Fruit fly (Drosophila melanogaster) whole organism, embryonic: ENCODE results near the gene tup.

ENCODE experiments used
- ATbp ChIP-seq: fragments of 200-800 bp; sonication (Bioruptor generic); optimal IDR thresholded peaks from 2 replicates; lab custom pipeline; 2017; ENCODE audit warnings: missing biosample characterization, mild to moderate bottlenecking, missing genetic modification characterization, missing genetic modification reagents
- Abd-B ChIP-seq: fragments of 200-800 bp; sonication (Bioruptor generic); optimal IDR thresholded peaks from 2 replicates; lab custom pipeline; 2018; ENCODE audit warnings: missing biosample characterization, mild to moderate bottlenecking, missing genetic modification characterization, moderate library complexity
- CG10267 ChIP-seq: fragments of 200-800 bp; sonication (Bioruptor generic); optimal IDR thresholded peaks from 2 replicates; lab custom pipeline; 2018; ENCODE audit warnings: missing biosample characterization, mild to moderate bottlenecking, missing genetic modification characterization, moderate library complexity
- CG13775 ChIP-seq: fragments of 200-800 bp; sonication (Bioruptor generic); optimal IDR thresholded peaks from 3 replicates; lab custom pipeline; 2017; ENCODE audit warnings: missing biosample characterization, mild to moderate bottlenecking, missing genetic modification characterization
- CG1602 ChIP-seq: fragments of 200-800 bp; sonication (Bioruptor generic); optimal IDR thresholded peaks from 3 replicates; lab custom pipeline; 2016; ENCODE audit warnings: missing biosample characterization, missing genetic modification characterization
- CG17359 ChIP-seq: fragments of 200-800 bp; sonication (Bioruptor generic); optimal IDR thresholded peaks from 3 replicates; lab custom pipeline; 2018; ENCODE audit warnings: missing biosample characterization, mild to moderate bottlenecking, missing genetic modification characterization, moderate library complexity
- CG17361 ChIP-seq: fragments of 200-800 bp; sonication (Bioruptor generic); IDR thresholded peaks from 3 replicates; pipeline ENCODE4 v1.3.6; 2022; ENCODE audit warnings: missing biosample characterization, missing genetic modification characterization
- CG18262 ChIP-seq: fragments of 200-800 bp; optimal IDR thresholded peaks from 3 replicates; lab custom pipeline; 2019; ENCODE audit warnings: missing biosample characterization, mild to moderate bottlenecking, missing genetic modification characterization, moderate library complexity
- CG2678 ChIP-seq: fragments of 200-800 bp; sonication (Bioruptor generic); optimal IDR thresholded peaks from 3 replicates; lab custom pipeline; 2019; ENCODE audit warnings: missing biosample characterization, mild to moderate bottlenecking, missing genetic modification characterization, moderate library complexity
- CG31365 ChIP-seq: fragments of 200-800 bp; sonication (Bioruptor generic); optimal IDR thresholded peaks from 2 replicates; lab custom pipeline; 2018; ENCODE audit warnings: missing biosample characterization, mild to moderate bottlenecking, missing genetic modification characterization
- CG31441 ChIP-seq: fragments of 200-800 bp; sonication (Bioruptor generic); IDR thresholded peaks from 2 replicates; pipeline ENCODE4 v1.3.6; 2022; ENCODE audit warnings: missing biosample characterization, missing genetic modification characterization
- CG4424 ChIP-seq: fragments of 200-800 bp; sonication (Bioruptor generic); optimal IDR thresholded peaks from 3 replicates; lab custom pipeline; 2016; ENCODE audit warnings: missing biosample characterization, missing genetic modification characterization
- CG7556 ChIP-seq: fragments of 200-800 bp; sonication (Bioruptor generic); optimal IDR thresholded peaks from 2 replicates; lab custom pipeline; 2017; ENCODE audit warnings: missing biosample characterization, mild to moderate bottlenecking, missing genetic modification characterization
- CG7839 ChIP-seq: fragments of 200-800 bp; sonication (Bioruptor generic); optimal IDR thresholded peaks from 3 replicates; lab custom pipeline; 2018; ENCODE audit warnings: missing biosample characterization, mild to moderate bottlenecking, missing genetic modification characterization, moderate library complexity
- CG7928 ChIP-seq: fragments of 200-800 bp; sonication (Bioruptor generic); optimal IDR thresholded peaks from 2 replicates; lab custom pipeline; 2017; ENCODE audit warnings: missing biosample characterization, mild to moderate bottlenecking, missing genetic modification characterization
- CG8281 ChIP-seq: fragments of 200-800 bp; sonication (Bioruptor generic); optimal IDR thresholded peaks from 2 replicates; lab custom pipeline; 2018; ENCODE audit warnings: missing biosample characterization, mild to moderate bottlenecking, missing genetic modification characterization, moderate library complexity
- CG8388 ChIP-seq: fragments of 200-800 bp; sonication (Bioruptor generic); optimal IDR thresholded peaks from 2 replicates; lab custom pipeline; 2019; ENCODE audit warnings: missing biosample characterization, mild to moderate bottlenecking, missing genetic modification characterization, moderate library complexity
- CG8478 ChIP-seq: fragments of >200 bp; optimal IDR thresholded peaks from 2 replicates; lab custom pipeline; 2018
- CG9797 ChIP-seq: fragments of 200-800 bp; sonication (Bioruptor generic); optimal IDR thresholded peaks from 3 replicates; lab custom pipeline; 2018; ENCODE audit warnings: missing biosample characterization, mild to moderate bottlenecking, missing genetic modification characterization
- CkIIα-i1 ChIP-seq: fragments of 200-800 bp; sonication (Bioruptor generic); IDR thresholded peaks from 2 replicates; pipeline ENCODE4 v1.3.6; 2022; ENCODE audit warnings: missing biosample characterization, missing genetic modification characterization
- Hr3 ChIP-seq: fragments of 200-800 bp; sonication (Bioruptor generic); optimal IDR thresholded peaks from 3 replicates; lab custom pipeline; 2016; ENCODE audit warnings: missing biosample characterization, missing genetic modification characterization
- Hr78 ChIP-seq, 2 experiments: fragments of 200-800 bp in 1 of 2; fragments of >200 bp in 1 of 2; sonication (Bioruptor generic) in 1 of 2; optimal IDR thresholded peaks; 2 replicates each; lab custom pipeline; 2017 to 2019; ENCODE audit warnings: missing biosample characterization in 2 of 2, missing genetic modification characterization in 2 of 2, mild to moderate bottlenecking in 1 of 2, moderate library complexity in 1 of 2
- Mrtf ChIP-seq: fragments of 200-800 bp; sonication (Bioruptor generic); IDR thresholded peaks from 3 replicates; pipeline ENCODE4 v1.3.6; 2022; ENCODE audit warnings: missing biosample characterization, missing genetic modification characterization
- Oli ChIP-seq: fragments of 200-800 bp; sonication (Bioruptor generic); optimal IDR thresholded peaks from 2 replicates; lab custom pipeline; 2018; ENCODE audit warnings: missing biosample characterization, mild to moderate bottlenecking, missing genetic modification characterization, moderate library complexity
- Pdp1 ChIP-seq, 2 experiments: fragments of 200-800 bp; sonication (Bioruptor generic); optimal IDR thresholded peaks; 3 replicates each; lab custom pipeline; 2016; ENCODE audit warnings: missing biosample characterization in 2 of 2, missing genetic modification characterization in 2 of 2, mild to moderate bottlenecking in 1 of 2, moderate library complexity in 1 of 2
- Six4 ChIP-seq: fragments of 200-800 bp; sonication (Bioruptor generic); optimal IDR thresholded peaks from 2 replicates; lab custom pipeline; 2016; ENCODE audit warnings: missing biosample characterization, missing genetic modification characterization
- az2 ChIP-seq: fragments of 200-800 bp; sonication (Bioruptor generic); optimal IDR thresholded peaks from 3 replicates; lab custom pipeline; 2016; ENCODE audit warnings: missing biosample characterization, missing genetic modification characterization
- btn ChIP-seq: fragments of 200-800 bp; sonication (Bioruptor generic); optimal IDR thresholded peaks from 2 replicates; lab custom pipeline; 2016; ENCODE audit warnings: missing biosample characterization, missing genetic modification characterization
- crol ChIP-seq: fragments of 200-800 bp; sonication (Bioruptor generic); IDR thresholded peaks from 2 replicates; pipeline ENCODE4 v1.3.6; 2022; ENCODE audit warnings: missing biosample characterization, missing genetic modification characterization
- dmrt11E ChIP-seq: fragments of 200-800 bp; sonication (Bioruptor generic); optimal IDR thresholded peaks from 3 replicates; lab custom pipeline; 2018; ENCODE audit warnings: missing biosample characterization, mild to moderate bottlenecking, missing genetic modification characterization, moderate library complexity
- dmrt99B ChIP-seq: fragments of 200-800 bp; sonication (Bioruptor generic); optimal IDR thresholded peaks from 2 replicates; lab custom pipeline; 2018; ENCODE audit warnings: missing biosample characterization, mild to moderate bottlenecking, missing genetic modification characterization, moderate library complexity
- eve ChIP-seq, 2 experiments: fragments of >200 bp; optimal IDR thresholded peaks; 2 replicates each; lab custom pipeline; 2017; ENCODE audit warnings: missing biosample characterization in 2 of 2, missing genetic modification characterization in 2 of 2
- fru ChIP-seq: fragments of >200 bp; optimal IDR thresholded peaks from 2 replicates; lab custom pipeline; 2017
- gcm ChIP-seq: fragments of 200-800 bp; sonication (Bioruptor generic); optimal IDR thresholded peaks from 2 replicates; lab custom pipeline; 2019; ENCODE audit warnings: missing biosample characterization, mild to moderate bottlenecking, missing genetic modification characterization, moderate library complexity
- gem ChIP-seq: fragments of 200-800 bp; sonication (Bioruptor generic); optimal IDR thresholded peaks from 2 replicates; lab custom pipeline; 2019; ENCODE audit warnings: missing biosample characterization, mild to moderate bottlenecking, missing genetic modification characterization, moderate library complexity
- grn ChIP-seq: fragments of 200-800 bp; sonication (Bioruptor generic); optimal IDR thresholded peaks from 3 replicates; lab custom pipeline; 2017; ENCODE audit warnings: missing biosample characterization, missing genetic modification characterization
- gro ChIP-seq: fragments of 200-800 bp; sonication (Bioruptor generic); optimal IDR thresholded peaks from 2 replicates; lab custom pipeline; 2016; ENCODE audit warnings: missing biosample characterization, missing genetic modification characterization
- h ChIP-seq: fragments of >200 bp; optimal IDR thresholded peaks from 2 replicates; lab custom pipeline; 2017
- ken ChIP-seq: fragments of 200-800 bp; sonication (Bioruptor generic); IDR thresholded peaks from 3 replicates; pipeline ENCODE4 v1.3.6; 2022; ENCODE audit warnings: missing biosample characterization, missing genetic modification characterization
- kni ChIP-seq: fragments of 200-800 bp; sonication (Bioruptor generic); optimal IDR thresholded peaks from 3 replicates; lab custom pipeline; 2017; ENCODE audit warnings: mild to moderate bottlenecking, missing biosample characterization, missing genetic modification reagents, missing genetic modification characterization
- lmd ChIP-seq: fragments of 200-800 bp; sonication (Bioruptor generic); IDR thresholded peaks from 2 replicates; pipeline ENCODE4 v1.3.6; 2022; ENCODE audit warnings: missing biosample characterization, missing genetic modification characterization
- oc ChIP-seq: fragments of 200-800 bp; sonication (Bioruptor generic); optimal IDR thresholded peaks from 2 replicates; lab custom pipeline; 2018; ENCODE audit warnings: missing biosample characterization, mild to moderate bottlenecking, missing genetic modification characterization, moderate library complexity
- pum ChIP-seq: fragments of 200-800 bp; sonication (Bioruptor generic); optimal IDR thresholded peaks from 2 replicates; lab custom pipeline; 2016; ENCODE audit warnings: missing biosample characterization, missing genetic modification characterization
- rib ChIP-seq: fragments of 200-800 bp; sonication (Bioruptor generic); IDR thresholded peaks from 2 replicates; pipeline ENCODE4 v1.3.6; 2022; ENCODE audit warnings: missing biosample characterization, missing genetic modification characterization
- sens ChIP-seq: fragments of 200-800 bp; sonication (Bioruptor generic); peaks from one replicate; lab custom pipeline; 2016; ENCODE audit warnings: missing biosample characterization, missing genetic modification characterization
- slou ChIP-seq: fragments of 200-800 bp; sonication (Bioruptor generic); optimal IDR thresholded peaks from 3 replicates; lab custom pipeline; 2016; ENCODE audit warnings: missing biosample characterization, missing genetic modification characterization
- toy ChIP-seq: fragments of 200-800 bp; sonication (Bioruptor generic); IDR thresholded peaks from 2 replicates; pipeline ENCODE4 v1.3.6; 2022; ENCODE audit warnings: missing biosample characterization, missing genetic modification characterization
- vvl ChIP-seq: fragments of 200-800 bp; sonication (Bioruptor generic); IDR thresholded peaks from 2 replicates; pipeline ENCODE4 v1.3.6; 2022; ENCODE audit warnings: missing biosample characterization, missing genetic modification characterization
- zen ChIP-seq: fragments of 200-800 bp; sonication (Bioruptor generic); optimal IDR thresholded peaks from 3 replicates; lab custom pipeline; 2018; ENCODE audit warnings: missing biosample characterization, mild to moderate bottlenecking, missing genetic modification characterization, moderate library complexity
- zf30C ChIP-seq: fragments of 200-800 bp; sonication (Bioruptor generic); optimal IDR thresholded peaks from 3 replicates; lab custom pipeline; 2018; ENCODE audit warnings: missing biosample characterization, mild to moderate bottlenecking, missing genetic modification characterization

Gene tup

DNA sequence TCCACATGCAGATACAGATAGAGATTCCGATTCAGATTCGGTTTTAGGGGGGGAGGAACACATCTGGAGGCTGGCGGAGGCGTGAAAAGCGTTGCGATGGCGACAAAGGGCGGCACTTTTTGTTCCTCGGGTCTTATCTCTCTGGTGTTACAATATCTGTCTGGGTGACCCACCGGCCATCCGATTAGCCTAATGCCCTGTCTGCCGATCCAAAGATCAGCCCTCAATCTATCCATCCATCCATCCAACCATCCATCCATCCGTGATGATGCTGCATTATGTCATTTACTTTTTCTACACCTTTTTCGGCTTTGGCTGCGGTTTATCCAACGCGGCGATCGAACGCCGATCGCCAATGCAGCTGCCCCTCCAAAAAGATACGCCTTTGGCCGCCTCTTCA lies 16.9 kb upstream of the tup start:
- TF ChIP-seq ken (GFP tag; lab: Robert Waterston, UW) (no peak), crol (peak; percentile 10; the same call in 1 of the 2 replicates), CG8281 (peak; percentile 99), btn (GFP tag; lab: Kevin White, UChicago) (no peak), lmd (GFP tag; lab: Robert Waterston, UW) (no peak), oc (peak; percentile 46), kni (GFP tag; lab: Kevin White, UChicago) (peak; percentile 28), Hr78 (GFP tag; optimal IDR thresholded peaks at IDR 0.05; lab: Kevin White, UChicago) (peak in 1 of 2 experiments; percentile 33), grn (peak; percentile 87), ATbp (GFP tag; lab: Kevin White, UChicago) (no peak), toy (GFP tag; lab: Robert Waterston, UW) (no peak), CG8478 (lab: Kevin White, UChicago) (no peak), CG9797 (GFP tag; lab: Kevin White, UChicago) (no peak), gro (GFP tag; lab: Kevin White, UChicago) (no peak), Pdp1 (GFP tag; optimal IDR thresholded peaks at IDR 0.05; lab: Kevin White, UChicago) (peak in 1 of 2 experiments; percentile 35), fru (lab: Kevin White, UChicago) (no peak)

DNA sequence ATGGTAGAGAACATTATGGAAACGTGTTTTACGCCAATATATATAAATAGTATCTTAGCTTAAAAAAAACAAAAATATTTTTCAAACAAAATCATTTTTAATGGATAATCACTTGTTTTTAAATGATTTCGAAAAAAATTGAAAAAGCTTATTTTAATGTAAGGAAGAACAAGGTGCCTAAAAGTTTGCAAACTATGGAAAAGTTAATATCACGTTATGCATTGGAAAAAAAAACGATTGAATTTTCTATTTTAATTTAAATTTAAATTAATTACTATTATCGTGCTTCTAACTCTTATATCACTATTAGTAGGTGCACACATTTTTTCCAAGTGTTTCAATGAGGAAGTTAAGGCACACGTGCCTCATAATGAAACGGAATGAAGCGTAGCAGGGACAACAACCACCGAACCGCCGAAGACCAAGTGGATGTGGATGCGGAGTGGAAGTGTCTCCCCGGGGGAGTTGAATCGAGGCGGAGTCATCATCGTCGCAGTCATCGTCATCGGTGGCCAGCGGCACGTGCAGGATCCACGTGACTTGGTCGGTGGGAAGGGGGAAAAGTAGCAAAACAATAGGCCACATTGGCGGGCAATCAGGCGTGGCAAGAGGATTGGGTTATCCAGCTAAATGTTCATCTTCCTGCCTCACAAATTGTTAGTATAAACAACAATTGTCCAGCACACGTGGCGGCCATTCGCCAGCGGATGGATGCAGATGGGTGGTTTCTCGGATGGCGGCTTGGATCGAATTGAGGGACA lies 15.9 kb upstream of the tup start:
- TF ChIP-seq CG7839: peak; percentile 4
- TF ChIP-seq CG2678 (tag; lab: Kevin White, UChicago): peak; percentile 40
- TF ChIP-seq sens (GFP tag; lab: Kevin White, UChicago): peak; percentile 31
- peak; percentile 12 for TF ChIP-seq az2 (GFP tag; lab: Kevin White, UChicago)
- TF ChIP-seq h (lab: Kevin White, UChicago): no peak
- no peak for TF ChIP-seq rib
- peak; percentile 0 for TF ChIP-seq CG13775 (GFP tag; lab: Kevin White, UChicago)
- TF ChIP-seq CG7556 (GFP tag; lab: Kevin White, UChicago): peak; percentile 46
- peak; percentile 30 for TF ChIP-seq CG4424 (GFP tag; lab: Kevin White, UChicago)
- TF ChIP-seq dmrt99B: peak; percentile 42
- TF ChIP-seq CG31365: no peak
- no peak for TF ChIP-seq Mrtf (GFP tag; lab: Robert Waterston, UW)
- no peak for TF ChIP-seq zen (tag; lab: Kevin White, UChicago)
- TF ChIP-seq CkIIα-i1 (GFP tag; lab: Robert Waterston, UW): no peak
- peak; percentile 36 for TF ChIP-seq CG10267
- TF ChIP-seq gcm (GFP tag; lab: Kevin White, UChicago): peak; percentile 1
- peak; percentile 22 for TF ChIP-seq CG1602 (GFP tag; lab: Kevin White, UChicago)
- no peak for TF ChIP-seq CG7928 (GFP tag; lab: Kevin White, UChicago)
- peak; percentile 61 for TF ChIP-seq dmrt11E (tag; lab: Kevin White, UChicago)
- peak; percentile 2 for TF ChIP-seq CG17359
- no peak for TF ChIP-seq pum
- peak; percentile 62 for TF ChIP-seq gem (tag; lab: Kevin White, UChicago)
- peak; percentile 4 for TF ChIP-seq Six4 (GFP tag; lab: Kevin White, UChicago)
- peak; percentile 63 for TF ChIP-seq CG31441 (GFP tag; lab: Robert Waterston, UW)
- peak; percentile 36 for TF ChIP-seq zf30C (GFP tag; lab: Kevin White, UChicago)
- no peak for TF ChIP-seq slou (GFP tag; lab: Kevin White, UChicago)
- no peak for TF ChIP-seq eve (GFP tag; optimal IDR thresholded peaks at IDR 0.05; lab: Kevin White, UChicago)
- peak; percentile 7 for TF ChIP-seq Oli
- peak; percentile 69 for TF ChIP-seq CG18262 (tag; lab: Kevin White, UChicago)
- no peak for TF ChIP-seq Abd-B (GFP tag; lab: Kevin White, UChicago)
- TF ChIP-seq vvl (GFP tag; lab: Robert Waterston, UW): no peak
- TF ChIP-seq Hr3 (GFP tag; lab: Kevin White, UChicago): peak; percentile 7
- TF ChIP-seq CG17361: peak; percentile 74; the same call in 2 of the 3 replicates
- TF ChIP-seq CG8388 (GFP tag; lab: Kevin White, UChicago): peak; percentile 14
